Fruit fly (Drosophila melanogaster) whole organism, pupa: ENCODE data around the gene CG13484.

ENCODE experiments used
- CG17806 ChIP-seq: fragments of 200-800 bp; sonication (Bioruptor generic); optimal IDR thresholded peaks from 2 replicates; lab custom pipeline; 2018; ENCODE audit warnings: missing biosample characterization, mild to moderate bottlenecking, missing genetic modification characterization, moderate library complexity
- CG32121 ChIP-seq: fragments of 200-800 bp; sonication (Bioruptor generic); IDR thresholded peaks from 2 replicates; pipeline ENCODE4 v1.3.6; 2022; ENCODE audit warnings: missing biosample characterization, missing genetic modification characterization
- CG4496 ChIP-seq: fragments of 200-800 bp; sonication (Bioruptor generic); IDR thresholded peaks from 3 replicates; pipeline ENCODE4 v1.3.6; 2022; ENCODE audit warnings: missing biosample characterization, missing genetic modification characterization
- CG9948 ChIP-seq: fragments of 200-800 bp; sonication (Bioruptor generic); optimal IDR thresholded peaks from 2 replicates; lab custom pipeline; 2018; ENCODE audit warnings: missing biosample characterization, mild to moderate bottlenecking, missing genetic modification characterization, moderate library complexity
- Pif1A ChIP-seq: fragments of 200-800 bp; sonication (Bioruptor generic); optimal IDR thresholded peaks from 3 replicates; lab custom pipeline; 2016; ENCODE audit warnings: missing biosample characterization, missing genetic modification characterization

DNA sequence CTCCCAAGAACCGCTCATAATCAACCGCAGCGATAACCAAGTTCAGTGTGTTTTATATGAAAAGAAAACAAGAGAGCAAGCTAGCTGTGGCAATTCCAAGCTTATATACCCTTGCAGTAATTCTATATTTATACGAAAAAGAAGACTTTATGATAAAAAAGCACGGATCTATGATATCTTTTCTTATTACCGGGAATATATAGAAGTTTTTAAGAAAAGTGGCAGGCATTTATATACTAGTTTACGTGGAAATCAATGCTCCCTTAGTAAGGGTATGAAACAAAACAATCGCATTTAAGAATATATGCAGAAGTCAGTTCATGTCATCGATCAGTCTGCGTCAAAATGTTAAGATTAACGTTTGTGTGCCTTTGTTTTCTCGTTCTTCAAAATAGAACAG, 30.4 kb upstream of the CG13484 start, which contains the start of gene CG8100:
- no peak for TF ChIP-seq CG9948 (tag; lab: Kevin White, UChicago)
- peak; percentile 63 for TF ChIP-seq Pif1A (GFP tag; lab: Kevin White, UChicago)
- TF ChIP-seq CG4496 (GFP tag; lab: Robert Waterston, UW): no peak
- no peak for TF ChIP-seq CG17806 (tag; lab: Kevin White, UChicago)
- TF ChIP-seq CG32121: no peak
